Fruit fly (Drosophila melanogaster): ENCODE results near the gene CG7829.
A peak's percentile ranks its signal among the peaks of the same experiment; 100 is the strongest.

Gene CG7829

dm6 chr3R:29858806-29859205 lies 41.2 kb upstream of the CG7829 start, which contains the start of gene CG7824 (continued):
- no peak for TF ChIP-seq sens-2 (GFP tag; IDR thresholded peaks at IDR 0.05)
- no peak for TF ChIP-seq Sry-β (GFP tag; optimal IDR thresholded peaks at IDR 0.05)
- peak; percentile 8 for TF ChIP-seq CG33213 (GFP tag; optimal IDR thresholded peaks at IDR 0.05)
- TF ChIP-seq Rx (GFP tag; IDR thresholded peaks at IDR 0.05), result no peak
- no peak for TF ChIP-seq shn (GFP tag; optimal IDR thresholded peaks at IDR 0.05)
- TF ChIP-seq gsb (GFP tag; IDR thresholded peaks at IDR 0.05), result no peak
- TF ChIP-seq CG11695 (GFP tag; IDR thresholded peaks at IDR 0.05), result no peak
- no peak for TF ChIP-seq zfh2 (GFP tag; optimal IDR thresholded peaks at IDR 0.05)
- 0 out of 2 replicates have a peak, but pooled peaks have one; percentile 30 for TF ChIP-seq ara (GFP tag; IDR thresholded peaks at IDR 0.05)
- no peak for TF ChIP-seq CG5245 (GFP tag; optimal IDR thresholded peaks at IDR 0.05)
- TF ChIP-seq CG6854 (GFP tag; optimal IDR thresholded peaks at IDR 0.05), result no peak
- no peak for TF ChIP-seq exex (tag; optimal IDR thresholded peaks at IDR 0.05)
- no peak for TF ChIP-seq aop (GFP tag; IDR thresholded peaks at IDR 0.05)
- peak; percentile 75 for TF ChIP-seq Myb (GFP tag; optimal IDR thresholded peaks at IDR 0.05)
- peak; percentile 46 for TF ChIP-seq trem (tag; optimal IDR thresholded peaks at IDR 0.05)
- TF ChIP-seq E2f2 (GFP tag; IDR thresholded peaks at IDR 0.05), result peak; percentile 88
- TF ChIP-seq CG12219 (GFP tag; optimal IDR thresholded peaks at IDR 0.05), result no peak
- no peak for TF ChIP-seq scrt (GFP tag; optimal IDR thresholded peaks at IDR 0.05)
- no peak for TF ChIP-seq chif (GFP tag; optimal IDR thresholded peaks at IDR 0.05)
- TF ChIP-seq CG13287 (GFP tag; IDR thresholded peaks at IDR 0.05; ENCODE audit: partially characterized antibody), result peak; percentile 17; the same call in 1 of the 2 replicates
- TF ChIP-seq hkb (optimal IDR thresholded peaks at IDR 0.05), result no peak
- no peak for TF ChIP-seq hkb (GFP tag; IDR thresholded peaks at IDR 0.05)
- TF ChIP-seq fd96Cb (tag; optimal IDR thresholded peaks at IDR 0.05), result no peak
- TF ChIP-seq stwl (tag; optimal IDR thresholded peaks at IDR 0.05), result peak; percentile 22
- TF ChIP-seq Rfx (GFP tag; IDR thresholded peaks at IDR 0.05), result 0 out of 2 replicates have a peak, but pooled peaks have one; percentile 8
- TF ChIP-seq CG12236 (GFP tag; optimal IDR thresholded peaks at IDR 0.05), result no peak
- no peak for TF ChIP-seq CG11247 (GFP tag; IDR thresholded peaks at IDR 0.05)
- TF ChIP-seq CG17612 (GFP tag; IDR thresholded peaks at IDR 0.05), result no peak
- no peak for TF ChIP-seq CG12155 (GFP tag; optimal IDR thresholded peaks at IDR 0.05)
- TF ChIP-seq lov (optimal IDR thresholded peaks at IDR 0.05), result no peak
- TF ChIP-seq lov (GFP tag; IDR thresholded peaks at IDR 0.05), result no peak
- TF ChIP-seq fd3F (GFP tag; optimal IDR thresholded peaks at IDR 0.05), result no peak
- no peak for TF ChIP-seq CG14667 (GFP tag; IDR thresholded peaks at IDR 0.05)
- peak; percentile 30 for TF ChIP-seq Lhr (GFP tag; optimal IDR thresholded peaks at IDR 0.05)
- TF ChIP-seq ems (GFP tag; optimal IDR thresholded peaks at IDR 0.05), result no peak
- TF ChIP-seq CG8924 (tag; optimal IDR thresholded peaks at IDR 0.05), result no peak
- no peak for TF ChIP-seq Spps (tag; optimal IDR thresholded peaks at IDR 0.05)
- no peak for TF ChIP-seq ato (GFP tag; IDR thresholded peaks at IDR 0.05; ENCODE audit: partially characterized antibody)
- no peak for TF ChIP-seq disco-r (GFP tag; optimal IDR thresholded peaks at IDR 0.05)
- no peak for TF ChIP-seq Oaz (GFP tag; IDR thresholded peaks at IDR 0.05)
- no peak for TF ChIP-seq Awh (GFP tag; IDR thresholded peaks at IDR 0.05)
- peak; percentile 57 for TF ChIP-seq CG9797 (GFP tag; optimal IDR thresholded peaks at IDR 0.05)
- TF ChIP-seq cas (GFP tag; IDR thresholded peaks at IDR 0.05), result no peak
- TF ChIP-seq CG4424 (GFP tag; optimal IDR thresholded peaks at IDR 0.05), result no peak
- no peak for TF ChIP-seq gem (tag; optimal IDR thresholded peaks at IDR 0.05)
- TF ChIP-seq CG15011 (GFP tag; optimal IDR thresholded peaks at IDR 0.05), result no peak
- TF ChIP-seq grn (GFP tag; optimal IDR thresholded peaks at IDR 0.05), result no peak
- TF ChIP-seq CG10431 (GFP tag; optimal IDR thresholded peaks at IDR 0.05), result no peak
- TF ChIP-seq mam (GFP tag; optimal IDR thresholded peaks at IDR 0.05), result no peak
- no peak for TF ChIP-seq ase (GFP tag; IDR thresholded peaks at IDR 0.05)
- peak; percentile 53; the same call in 1 of the 2 replicates for TF ChIP-seq MBD-R2 (GFP tag; IDR thresholded peaks at IDR 0.05)
- TF ChIP-seq Xrp1 (GFP tag; IDR thresholded peaks at IDR 0.05), result no peak
- TF ChIP-seq H2.0 (GFP tag; IDR thresholded peaks at IDR 0.05), result no peak
- no peak for TF ChIP-seq az2 (GFP tag; optimal IDR thresholded peaks at IDR 0.05)

All from whole organism, embryonic.